Fruit fly (Drosophila melanogaster): ENCODE measurements around the gene Pex2.
A peak's percentile ranks its signal among the peaks of the same experiment; 100 is the strongest.

DNA sequence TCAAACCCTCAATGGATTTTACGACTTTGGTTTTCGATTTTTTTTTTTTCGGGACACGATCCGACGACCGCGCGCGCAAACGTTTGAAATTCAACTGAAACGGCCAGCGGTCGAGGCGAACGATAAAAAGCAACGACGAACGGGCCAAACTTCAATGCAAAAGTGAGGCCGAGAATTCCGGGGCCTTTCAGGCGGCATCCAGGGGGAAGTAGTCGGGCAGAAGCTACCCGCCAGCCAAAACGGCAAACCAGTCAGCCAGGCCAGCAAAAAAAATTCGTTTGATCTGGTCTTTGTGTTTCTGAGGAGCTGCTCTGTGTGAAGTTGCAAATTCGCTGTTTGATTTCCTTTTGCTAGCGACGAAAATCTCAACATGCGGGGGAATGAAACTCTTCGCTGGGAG lies 43.6 kb upstream of the Pex2 start, which contains the start of gene CG7201:
- no peak for TF ChIP-seq CG15710 (tag; optimal IDR thresholded peaks at IDR 0.05)
- TF ChIP-seq Snoo (tag; optimal IDR thresholded peaks at IDR 0.05): no peak
- no peak for TF ChIP-seq CG10348 (GFP tag; IDR thresholded peaks at IDR 0.05)
- TF ChIP-seq CG9948 (tag; optimal IDR thresholded peaks at IDR 0.05): no peak
- TF ChIP-seq EcR (GFP tag; optimal IDR thresholded peaks at IDR 0.05): no peak
- no peak for TF ChIP-seq CG13204 (GFP tag; optimal IDR thresholded peaks at IDR 0.05)
- TF ChIP-seq D1 (tag; optimal IDR thresholded peaks at IDR 0.05): no peak
- TF ChIP-seq CG8159 (tag; optimal IDR thresholded peaks at IDR 0.05): no peak
- TF ChIP-seq CG4496 (GFP tag; IDR thresholded peaks at IDR 0.05): 0 out of 3 replicates have a peak, but pooled peaks have one; percentile 16
- TF ChIP-seq CG17806 (tag; optimal IDR thresholded peaks at IDR 0.05): no peak
- no peak for TF ChIP-seq CG12605 (GFP tag; IDR thresholded peaks at IDR 0.05)
- peak; percentile 4; the same call in 1 of the 2 replicates for TF ChIP-seq rn (GFP tag; IDR thresholded peaks at IDR 0.05)
